Worm (Caenorhabditis elegans) whole organism, L4 larva: ENCODE measurements around the gene art-1.

ENCODE experiments used
- F37D6.2 ChIP-seq: sonication (generic microtip); optimal IDR thresholded peaks from 2 replicates; lab custom pipeline; 2016; ENCODE audit warnings: mild to moderate bottlenecking, missing genetic modification characterization, missing compliant biosample characterization
- F49E8.2 ChIP-seq: sonication (generic microtip); optimal IDR thresholded peaks from 2 replicates; lab custom pipeline; 2016; ENCODE audit warnings: missing compliant biosample characterization, mild to moderate bottlenecking, missing genetic modification characterization, borderline replicate concordance
- Y75B8A.6 ChIP-seq: fragments of 200-800 bp; sonication (Bioruptor generic); IDR thresholded peaks from 2 replicates; pipeline ENCODE4 v1.3.6; 2022; ENCODE audit warnings: missing genetic modification reagents, missing genetic modification characterization, missing compliant biosample characterization
- arid-1 ChIP-seq: fragments of 200-800 bp; sonication (Bioruptor generic); conservative IDR thresholded peaks from 2 replicates; pipeline ENCODE4 v1.3.6; 2022; ENCODE audit warnings: missing genetic modification reagents, missing genetic modification characterization, missing compliant biosample characterization
- ceh-28 ChIP-seq: fragments of 150-350 bp; optimal IDR thresholded peaks from 2 replicates; lab custom pipeline; 2014; ENCODE audit warnings: missing biosample characterization, missing genetic modification reagents, missing genetic modification characterization
- ceh-32 ChIP-seq: sonication (generic microtip); optimal IDR thresholded peaks from 2 replicates; lab custom pipeline; 2016; ENCODE audit warnings: mild to moderate bottlenecking, missing genetic modification characterization, missing compliant biosample characterization; ENCODE audit not compliant: poor library complexity
- ceh-62 ChIP-seq: sonication (generic microtip); optimal IDR thresholded peaks from 2 replicates; lab custom pipeline; 2017; ENCODE audit warnings: missing biosample characterization, missing genetic modification characterization
- ces-1 ChIP-seq: fragments of 150-350 bp; sonication (generic microtip); optimal IDR thresholded peaks from 4 replicates; lab custom pipeline; 2014; ENCODE audit warnings: missing biosample characterization, missing genetic modification reagents, missing genetic modification characterization
- daf-19 ChIP-seq: fragments of 200-800 bp; sonication (Bioruptor generic); conservative IDR thresholded peaks from 2 replicates; pipeline ENCODE4 v1.3.6; 2022; ENCODE audit warnings: missing genetic modification characterization, missing compliant biosample characterization
- daf-8 ChIP-seq: fragments of 200-800 bp; sonication (Bioruptor generic); IDR thresholded peaks from 2 replicates; pipeline ENCODE4 v1.3.6; 2022; ENCODE audit warnings: missing genetic modification characterization, missing compliant biosample characterization
- dmd-6 ChIP-seq: fragments of 200-800 bp; sonication (Bioruptor generic); IDR thresholded peaks from 2 replicates; pipeline ENCODE4 v1.3.6; 2022; ENCODE audit warnings: missing genetic modification reagents, missing genetic modification characterization, missing compliant biosample characterization
- dmd-8 ChIP-seq: fragments of 200-800 bp; sonication (Bioruptor generic); IDR thresholded peaks from 2 replicates; pipeline ENCODE4 v1.3.6; 2022; ENCODE audit warnings: missing genetic modification characterization, missing compliant biosample characterization
- dpl-1 ChIP-seq: fragments of 150-350 bp; optimal IDR thresholded peaks from 2 replicates; lab custom pipeline; 2014; ENCODE audit warnings: missing biosample characterization, missing genetic modification reagents, missing genetic modification characterization
- egl-43 ChIP-seq: fragments of 200-800 bp; sonication (Bioruptor generic); IDR thresholded peaks from 2 replicates; pipeline ENCODE4 v1.3.6; 2022; ENCODE audit warnings: missing genetic modification reagents, missing genetic modification characterization, missing compliant biosample characterization
- fkh-10 ChIP-seq: fragments of 150-350 bp; optimal IDR thresholded peaks from 2 replicates; lab custom pipeline; 2014; ENCODE audit warnings: missing biosample characterization, missing genetic modification reagents, missing genetic modification characterization
- hif-1 ChIP-seq, 2 experiments: sonication (generic microtip); optimal IDR thresholded peaks; 2 replicates each; lab custom pipeline; 2016 to 2017; ENCODE audit warnings: missing compliant biosample characterization in 2 of 2, missing genetic modification characterization in 2 of 2, missing genetic modification reagents in 2 of 2, missing genotype in 2 of 2, mild to moderate bottlenecking in 1 of 2
- hlh-11 ChIP-seq: fragments of 200-800 bp; sonication (Bioruptor generic); optimal IDR thresholded peaks from 2 replicates; lab custom pipeline; 2018; ENCODE audit warnings: mild to moderate bottlenecking, missing genetic modification characterization, missing compliant biosample characterization
- hlh-30 ChIP-seq: sonication (generic microtip); optimal IDR thresholded peaks from 2 replicates; lab custom pipeline; 2017; ENCODE audit warnings: antibody characterized with exemption, mild to moderate bottlenecking, missing genetic modification characterization, missing compliant biosample characterization; ENCODE audit not compliant: insufficient read depth
- hmg-1.1 ChIP-seq: fragments of 200-800 bp; sonication (Bioruptor generic); IDR thresholded peaks from 2 replicates; pipeline ENCODE4 v1.3.6; 2022; ENCODE audit warnings: missing genetic modification reagents, missing genetic modification characterization, missing compliant biosample characterization
- jun-1 ChIP-seq: fragments of 150-350 bp; optimal IDR thresholded peaks from 2 replicates; lab custom pipeline; 2014; ENCODE audit warnings: missing biosample characterization, missing genetic modification reagents, missing genetic modification characterization
- lin-1 ChIP-seq: fragments of 200-800 bp; sonication (Bioruptor generic); IDR thresholded peaks from 2 replicates; pipeline ENCODE4 v1.3.6; 2022; ENCODE audit warnings: missing genetic modification reagents, missing genetic modification characterization, missing compliant biosample characterization
- lin-38 ChIP-seq: fragments of 200-800 bp; sonication (Bioruptor generic); IDR thresholded peaks from 2 replicates; pipeline ENCODE4 v1.3.6; 2022; ENCODE audit warnings: missing genetic modification reagents, missing genetic modification characterization, missing compliant biosample characterization
- lsy-2 ChIP-seq, 2 experiments: fragments of 150-350 bp in 1 of 2; sonication (generic microtip) in 1 of 2; optimal IDR thresholded peaks; 2 replicates each; lab custom pipeline; 2014 to 2017; ENCODE audit warnings: missing biosample characterization in 2 of 2, missing genetic modification characterization in 2 of 2
- madf-9 ChIP-seq: fragments of 200-800 bp; sonication (Bioruptor generic); conservative IDR thresholded peaks from 2 replicates; pipeline ENCODE4 v1.3.6; 2022; ENCODE audit warnings: missing genetic modification reagents, missing genetic modification characterization, missing compliant biosample characterization
- mdl-1 ChIP-seq, 2 experiments: fragments of 150-350 bp in 1 of 2; sonication (generic microtip) in 1 of 2; optimal IDR thresholded peaks; 2 replicates each; lab custom pipeline; 2014 to 2017; ENCODE audit warnings: missing biosample characterization in 2 of 2, missing genetic modification characterization in 2 of 2
- nhr-10 ChIP-seq: fragments of 150-350 bp; optimal IDR thresholded peaks from 2 replicates; lab custom pipeline; 2014; ENCODE audit warnings: missing biosample characterization, missing genetic modification characterization
- nhr-102 ChIP-seq: sonication (generic microtip); optimal IDR thresholded peaks from 2 replicates; lab custom pipeline; 2016; ENCODE audit warnings: mild to moderate bottlenecking, missing genetic modification characterization, moderate library complexity, missing compliant biosample characterization
- nhr-41 ChIP-seq: fragments of 200-800 bp; sonication (Bioruptor generic); IDR thresholded peaks from 2 replicates; pipeline ENCODE4 v1.3.6; 2022; ENCODE audit warnings: missing genetic modification reagents, missing genetic modification characterization, missing compliant biosample characterization
- nhr-42 ChIP-seq: fragments of 200-800 bp; sonication (Bioruptor generic); IDR thresholded peaks from 2 replicates; pipeline ENCODE4 v1.3.6; 2022; ENCODE audit warnings: missing genetic modification characterization, missing compliant biosample characterization
- nhr-6 ChIP-seq: fragments of 150-350 bp; optimal IDR thresholded peaks from 2 replicates; lab custom pipeline; 2014; ENCODE audit warnings: missing biosample characterization, missing genetic modification characterization
- nhr-76 ChIP-seq: fragments of 150-350 bp; optimal IDR thresholded peaks from 2 replicates; lab custom pipeline; 2014; ENCODE audit warnings: missing biosample characterization, missing genetic modification characterization
- pha-4 ChIP-seq, 2 experiments: fragments of 150-350 bp in 1 of 2; fragments of 200-800 bp in 1 of 2; sonication (Bioruptor generic) in 1 of 2; IDR thresholded peaks in 1 of 2; optimal IDR thresholded peaks in 1 of 2; 2 replicates each; pipeline versions ENCODE4 v1.3.6 to Lab custom; 2014 to 2022; ENCODE audit warnings: missing genetic modification characterization in 2 of 2, missing genetic modification reagents in 2 of 2, missing biosample characterization in 1 of 2, missing compliant biosample characterization in 1 of 2
- php-3 ChIP-seq: fragments of 200-800 bp; sonication (Bioruptor generic); IDR thresholded peaks from 2 replicates; pipeline ENCODE4 v1.3.6; 2022; ENCODE audit warnings: missing genetic modification reagents, missing genetic modification characterization, missing compliant biosample characterization
- rbr-2 ChIP-seq: sonication (generic microtip); optimal IDR thresholded peaks from 2 replicates; lab custom pipeline; 2016; ENCODE audit warnings: missing genotype, missing genetic modification characterization, missing compliant biosample characterization
- sdz-12 ChIP-seq: fragments of 200-800 bp; sonication (Bioruptor generic); optimal IDR thresholded peaks from 2 replicates; lab custom pipeline; 2018; ENCODE audit warnings: mild to moderate bottlenecking, missing genetic modification characterization, missing compliant biosample characterization
- set-16 ChIP-seq: fragments of 200-800 bp; sonication (Bioruptor generic); IDR thresholded peaks from 2 replicates; pipeline ENCODE4 v1.3.6; 2022; ENCODE audit warnings: missing genetic modification reagents, missing genetic modification characterization, missing compliant biosample characterization
- snpc-4 ChIP-seq: fragments of 150-350 bp; optimal IDR thresholded peaks from 2 replicates; lab custom pipeline; 2014; ENCODE audit warnings: missing biosample characterization, missing genetic modification characterization
- spr-3 ChIP-seq: fragments of 200-800 bp; sonication (Bioruptor generic); optimal IDR thresholded peaks from 2 replicates; lab custom pipeline; 2018; ENCODE audit warnings: mild to moderate bottlenecking, missing genetic modification characterization, missing compliant biosample characterization
- tag-97 ChIP-seq: fragments of 200-800 bp; sonication (Bioruptor generic); IDR thresholded peaks from 2 replicates; pipeline ENCODE4 v1.3.6; 2022; ENCODE audit warnings: missing genetic modification characterization, missing compliant biosample characterization
- tra-1 ChIP-seq: fragments of 200-800 bp; sonication (Bioruptor generic); IDR thresholded peaks from 2 replicates; pipeline ENCODE4 v1.3.6; 2022; ENCODE audit warnings: missing genetic modification reagents, missing genetic modification characterization, missing compliant biosample characterization
- unc-39 ChIP-seq: sonication (generic microtip); optimal IDR thresholded peaks from 2 replicates; lab custom pipeline; 2017; ENCODE audit warnings: missing biosample characterization, missing genetic modification characterization
- unc-62 ChIP-seq, 3 experiments: fragments of 150-350 bp in 1 of 3; sonication (generic microtip); optimal IDR thresholded peaks in 2 of 3; peaks in 1 of 3; 1 replicate in 1 of 3; 2 replicates in 2 of 3; lab custom pipeline; 2014 to 2017; ENCODE audit warnings: missing biosample characterization in 3 of 3, missing genetic modification characterization in 3 of 3, missing genetic modification reagents in 3 of 3, missing genotype in 1 of 3
- vab-7 ChIP-seq: fragments of 200-800 bp; sonication (Bioruptor generic); IDR thresholded peaks from 2 replicates; pipeline ENCODE4 v1.3.6; 2022; ENCODE audit warnings: missing genetic modification reagents, missing genetic modification characterization, missing compliant biosample characterization
- zag-1 ChIP-seq: fragments of 150-350 bp; optimal IDR thresholded peaks from 2 replicates; lab custom pipeline; 2014; ENCODE audit warnings: missing biosample characterization, missing genetic modification characterization
- zfp-2 ChIP-seq: sonication (generic microtip); optimal IDR thresholded peaks from 2 replicates; lab custom pipeline; 2016; ENCODE audit warnings: mild to moderate bottlenecking, missing genetic modification characterization, missing compliant biosample characterization
- zfp-3 ChIP-seq: fragments of 200-800 bp; sonication (Bioruptor generic); conservative IDR thresholded peaks from 2 replicates; pipeline ENCODE4 v1.3.6; 2022; ENCODE audit warnings: missing genetic modification reagents, missing genetic modification characterization, missing compliant biosample characterization
- zip-11 ChIP-seq: fragments of 200-800 bp; sonication (Bioruptor generic); IDR thresholded peaks from 2 replicates; pipeline ENCODE4 v1.3.6; 2022; ENCODE audit warnings: missing genetic modification characterization, missing compliant biosample characterization
- ztf-7 ChIP-seq: fragments of 150-350 bp; optimal IDR thresholded peaks from 2 replicates; lab custom pipeline; 2014; ENCODE audit warnings: missing biosample characterization, missing genetic modification characterization

art-1 gene

ce11 chrII:6994677-6995076 is 22.6 kb upstream of the art-1 start, which contains the start of gene unc-104 (continued):
- TF ChIP-seq lin-1 (GFP tag; lab: Robert Waterston, UW) (no peak), madf-9 (no peak), dpl-1 (GFP tag; lab: Kevin White, UChicago) (no peak), nhr-102 (no peak), sdz-12 (no peak), tag-97 (GFP tag; lab: Robert Waterston, UW) (no peak), nhr-76 (no peak), hmg-1.1 (GFP tag; lab: Robert Waterston, UW) (no peak), hlh-30 (tag; lab: Kevin White, UChicago) (peak; percentile 14), ces-1 (GFP tag; lab: Kevin White, UChicago) (peak; percentile 91)

ce11 chrII:6992949-6993348 is 20.9 kb upstream of the art-1 start:
- no peak for TF ChIP-seq set-16 (GFP tag; lab: Robert Waterston, UW)
- no peak for TF ChIP-seq zag-1 (tag; lab: Kevin White, UChicago)
- TF ChIP-seq zfp-2 (tag; lab: Kevin White, UChicago) = no peak
- TF ChIP-seq zip-11 (GFP tag; lab: Robert Waterston, UW) = no peak
- TF ChIP-seq fkh-10 (GFP tag; lab: Kevin White, UChicago) = peak; percentile 87
- no peak for TF ChIP-seq daf-8 (GFP tag; lab: Robert Waterston, UW)
- peak; percentile 44 for TF ChIP-seq dmd-6 (GFP tag; lab: Robert Waterston, UW)
- peak in 1 of 2 experiments; percentile 66 for TF ChIP-seq unc-62 (GFP tag; optimal IDR thresholded peaks at IDR 0.05 in 1 of 2; lab: Kevin White, UChicago)
- TF ChIP-seq unc-62 (tag; optimal IDR thresholded peaks at IDR 0.05; lab: Kevin White, UChicago) = no peak
- no peak for TF ChIP-seq tra-1 (GFP tag; lab: Robert Waterston, UW)
- TF ChIP-seq hmg-1.1 (GFP tag; lab: Robert Waterston, UW) = peak; percentile 64
- no peak for TF ChIP-seq nhr-10 (tag; lab: Kevin White, UChicago)
- peak in 1 of 2 experiments; percentile 33 for TF ChIP-seq hif-1 (tag; optimal IDR thresholded peaks at IDR 0.05; lab: Kevin White, UChicago)
- no peak for TF ChIP-seq ces-1 (GFP tag; lab: Kevin White, UChicago)
- peak; percentile 28; the same call in 1 of the 2 replicates for TF ChIP-seq vab-7 (GFP tag; lab: Robert Waterston, UW)
- no peak for TF ChIP-seq ztf-7
- TF ChIP-seq spr-3 = no peak
- TF ChIP-seq rbr-2 (tag; lab: Kevin White, UChicago) = peak; percentile 76
- TF ChIP-seq pha-4 (GFP tag; IDR thresholded peaks at IDR 0.05; lab: Robert Waterston, UW) = no peak
- no peak for TF ChIP-seq pha-4 (tag; optimal IDR thresholded peaks at IDR 0.05; lab: Kevin White, UChicago)
- peak; percentile 43 for TF ChIP-seq F37D6.2
- 0 out of 2 replicates have a peak, but pooled peaks have one; percentile 37 for TF ChIP-seq nhr-42 (GFP tag; lab: Robert Waterston, UW)
- peak; percentile 5 for TF ChIP-seq dpl-1 (GFP tag; lab: Kevin White, UChicago)
- peak in 1 of 2 experiments; percentile 5 for TF ChIP-seq mdl-1 (tag; optimal IDR thresholded peaks at IDR 0.05; lab: Kevin White, UChicago)
- no peak for TF ChIP-seq arid-1 (GFP tag; lab: Robert Waterston, UW)
- no peak for TF ChIP-seq zfp-3 (GFP tag; lab: Robert Waterston, UW)
- peak; percentile 50 for TF ChIP-seq ceh-28 (tag; lab: Kevin White, UChicago)
- peak in 1 of 2 experiments; percentile 66 for TF ChIP-seq lsy-2 (tag; optimal IDR thresholded peaks at IDR 0.05; lab: Kevin White, UChicago)
- no peak for TF ChIP-seq ceh-62 (tag; lab: Kevin White, UChicago)
- TF ChIP-seq hlh-30 (tag; lab: Kevin White, UChicago) = peak; percentile 59
- TF ChIP-seq nhr-6 (tag; lab: Kevin White, UChicago) = no peak
- no peak for TF ChIP-seq daf-19
- TF ChIP-seq lin-38 (GFP tag; lab: Robert Waterston, UW) = no peak
- peak; percentile 33 for TF ChIP-seq hlh-11
- no peak for TF ChIP-seq unc-39 (tag; lab: Kevin White, UChicago)
- TF ChIP-seq egl-43 (GFP tag; lab: Robert Waterston, UW) = no peak
- no peak for TF ChIP-seq F49E8.2
- no peak for TF ChIP-seq ceh-32 (tag; lab: Kevin White, UChicago)
- no peak for TF ChIP-seq snpc-4 (tag; lab: Kevin White, UChicago)
- TF ChIP-seq Y75B8A.6 (GFP tag; lab: Robert Waterston, UW) = no peak
- no peak for TF ChIP-seq dmd-8
- no peak for TF ChIP-seq nhr-41 (GFP tag; lab: Robert Waterston, UW)
- no peak for TF ChIP-seq php-3
- no peak for TF ChIP-seq jun-1 (tag; lab: Kevin White, UChicago)
